Fruit fly (Drosophila melanogaster): ENCODE results near the gene moi.
A peak's percentile ranks its signal among the peaks of the same experiment; 100 is the strongest.

The moi gene

DNA sequence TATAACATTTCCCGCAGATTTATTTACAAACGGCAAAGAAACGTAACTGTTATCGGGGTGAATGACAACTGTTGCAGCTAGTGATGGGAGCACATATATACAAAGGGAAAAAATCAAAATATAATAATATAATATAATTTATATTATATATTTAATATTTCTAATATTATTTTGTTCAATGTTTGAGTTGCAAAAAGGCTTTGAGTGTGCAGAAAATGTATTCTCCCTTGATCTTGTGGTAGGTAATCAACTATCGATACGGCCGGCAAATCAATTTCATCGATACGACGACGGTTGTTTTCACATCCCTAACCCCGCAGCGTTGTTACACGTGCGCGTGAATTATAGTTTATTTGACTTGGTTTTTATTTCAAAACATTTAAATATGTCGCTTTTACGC is 31.9 kb upstream of the moi start, which contains the start of the genes mTerf5 and Non3 (continued):
- TF ChIP-seq Myb (GFP tag; optimal IDR thresholded peaks at IDR 0.05) (peak; percentile 18), Dfd (GFP tag; optimal IDR thresholded peaks at IDR 0.05) (no peak), Hr51 (GFP tag; optimal IDR thresholded peaks at IDR 0.05) (peak in 1 of 2 experiments; percentile 46), CG6854 (GFP tag; optimal IDR thresholded peaks at IDR 0.05) (no peak), ash1 (GFP tag; optimal IDR thresholded peaks at IDR 0.05) (no peak), CG14860 (GFP tag; IDR thresholded peaks at IDR 0.05; ENCODE audit: partially characterized antibody) (peak; percentile 81), zfh2 (GFP tag; optimal IDR thresholded peaks at IDR 0.05) (peak; percentile 45), rib (GFP tag; IDR thresholded peaks at IDR 0.05) (no peak), pan (optimal IDR thresholded peaks at IDR 0.05) (no peak), pan (GFP tag; optimal IDR thresholded peaks at IDR 0.05 in 1 of 2, IDR thresholded peaks at IDR 0.05 in 1 of 2) (peak in 1 of 2 experiments; percentile 60), ERR (GFP tag; optimal IDR thresholded peaks at IDR 0.05) (no peak), CG8924 (tag; optimal IDR thresholded peaks at IDR 0.05) (peak; percentile 75), CG15696 (tag; optimal IDR thresholded peaks at IDR 0.05) (peak; percentile 51), Ssrp (tag; optimal IDR thresholded peaks at IDR 0.05) (peak; percentile 33), CG7987 (GFP tag; optimal IDR thresholded peaks at IDR 0.05) (peak; percentile 9), CG2202 (tag; optimal IDR thresholded peaks at IDR 0.05) (peak; percentile 31), CG2199 (GFP tag; IDR thresholded peaks at IDR 0.05) (no peak), Sox100B (GFP tag; optimal IDR thresholded peaks at IDR 0.05) (peak; percentile 5), HHEX (GFP tag; optimal IDR thresholded peaks at IDR 0.05) (peak; percentile 40), sim (GFP tag; IDR thresholded peaks at IDR 0.05) (no peak), CG14667 (GFP tag; IDR thresholded peaks at IDR 0.05) (no peak), salm (tag; optimal IDR thresholded peaks at IDR 0.05) (no peak), tio (GFP tag; optimal IDR thresholded peaks at IDR 0.05) (no peak), croc (GFP tag; conservative IDR thresholded peaks at IDR 0.05) (no peak; the same call in 2 of the 3 replicates), Sin3A (optimal IDR thresholded peaks at IDR 0.05) (no peak), Nf-YC (tag; optimal IDR thresholded peaks at IDR 0.05) (peak; percentile 65), CG34224 (GFP tag; IDR thresholded peaks at IDR 0.05; ENCODE audit: partially characterized antibody) (peak; percentile 90), CrebB (tag; optimal IDR thresholded peaks at IDR 0.05) (no peak), C15 (GFP tag; IDR thresholded peaks at IDR 0.05) (no peak), repo (GFP tag; optimal IDR thresholded peaks at IDR 0.05) (peak; percentile 18), H2.0 (GFP tag; IDR thresholded peaks at IDR 0.05) (no peak), CG14050 (GFP tag; IDR thresholded peaks at IDR 0.05) (no peak), CG3995 (GFP tag; optimal IDR thresholded peaks at IDR 0.05) (no peak), CG13296 (GFP tag; optimal IDR thresholded peaks at IDR 0.05) (peak; percentile 68), Atf6 (GFP tag; IDR thresholded peaks at IDR 0.05) (no peak), CHES-1-like (GFP tag; optimal IDR thresholded peaks at IDR 0.05) (no peak), dysf (GFP tag; IDR thresholded peaks at IDR 0.05) (0 out of 3 replicates have a peak, but pooled peaks have one; percentile 36), tgo (GFP tag; IDR thresholded peaks at IDR 0.05) (peak; percentile 32; the same call in 1 of the 3 replicates), Dad (GFP tag; optimal IDR thresholded peaks at IDR 0.05) (no peak), CG10267 (tag; optimal IDR thresholded peaks at IDR 0.05) (peak; percentile 76), ind (GFP tag; optimal IDR thresholded peaks at IDR 0.05) (peak; percentile 68), CG10654 (GFP tag; optimal IDR thresholded peaks at IDR 0.05) (peak; percentile 56), CG12219 (GFP tag; optimal IDR thresholded peaks at IDR 0.05) (no peak), CG6689 (GFP tag; IDR thresholded peaks at IDR 0.05) (peak; percentile 57), Lpt (GFP tag; optimal IDR thresholded peaks at IDR 0.05) (no peak), CG11456 (GFP tag; IDR thresholded peaks at IDR 0.05) (peak; percentile 38; the same call in 1 of the 3 replicates), slbo (GFP tag; IDR thresholded peaks at IDR 0.05) (peak; percentile 67; the same call in 1 of the 2 replicates), klu (GFP tag; IDR thresholded peaks at IDR 0.05) (no peak), Blimp-1 (GFP tag; optimal IDR thresholded peaks at IDR 0.05) (peak; percentile 54), MESR4 (GFP tag; optimal IDR thresholded peaks at IDR 0.05) (peak; percentile 36), crc (GFP tag; optimal IDR thresholded peaks at IDR 0.05) (no peak), nmo (GFP tag; optimal IDR thresholded peaks at IDR 0.05) (peak; percentile 79)

Measured in whole organism, embryonic.